Worm (Caenorhabditis elegans) whole organism, L1 larva: ENCODE results near the gene srg-69.

Source experiments
- C16A3.4 ChIP-seq: fragments of 150-350 bp; optimal IDR thresholded peaks from 2 replicates; lab custom pipeline; 2014; ENCODE audit warnings: missing biosample characterization, missing genetic modification characterization
- F16B12.6 ChIP-seq: fragments of 150-350 bp; optimal IDR thresholded peaks from 2 replicates; lab custom pipeline; 2014; ENCODE audit warnings: missing biosample characterization, missing genetic modification characterization
- alr-1 ChIP-seq: fragments of 200-800 bp; sonication (Bioruptor generic); optimal IDR thresholded peaks from 2 replicates; lab custom pipeline; 2018; ENCODE audit warnings: borderline replicate concordance, mild to moderate bottlenecking, missing genetic modification characterization, missing compliant biosample characterization
- aly-2 ChIP-seq: fragments of 150-350 bp; optimal IDR thresholded peaks from 2 replicates; lab custom pipeline; 2014; ENCODE audit warnings: missing biosample characterization, missing genetic modification characterization
- ama-1 ChIP-seq: fragments of 150-350 bp; optimal IDR thresholded peaks from 2 replicates; lab custom pipeline; 2014
- blmp-1 ChIP-seq: fragments of 150-350 bp; optimal IDR thresholded peaks from 2 replicates; lab custom pipeline; 2014; ENCODE audit warnings: missing biosample characterization, missing genetic modification characterization
- ceh-82 ChIP-seq, 3 experiments: fragments of 150-350 bp in 1 of 3; sonication (generic microtip) in 2 of 3; optimal IDR thresholded peaks; 2 replicates each; lab custom pipeline; 2014 to 2017; ENCODE audit warnings: missing biosample characterization in 3 of 3, missing genetic modification characterization in 3 of 3
- ceh-88 ChIP-seq: fragments of 200-800 bp; sonication (Bioruptor generic); IDR thresholded peaks from 2 replicates; pipeline ENCODE4 v1.3.6; 2022; ENCODE audit warnings: missing genetic modification characterization, missing compliant biosample characterization
- ceh-90 ChIP-seq: sonication (generic microtip); optimal IDR thresholded peaks from 2 replicates; lab custom pipeline; 2016; ENCODE audit warnings: missing genetic modification characterization, missing compliant biosample characterization
- dsc-1 ChIP-seq: sonication (generic microtip); optimal IDR thresholded peaks from 2 replicates; lab custom pipeline; 2016; ENCODE audit warnings: mild to moderate bottlenecking, missing genetic modification characterization, missing compliant biosample characterization
- efl-1 ChIP-seq, 4 experiments: fragments of 150-350 bp; optimal IDR thresholded peaks in 3 of 4; peaks in 1 of 4; 1 replicate in 1 of 4; 2 replicates in 3 of 4; lab custom pipeline; 2014; ENCODE audit warnings: missing biosample characterization in 2 of 4, missing genetic modification characterization in 2 of 4, missing genetic modification reagents in 2 of 4
- egl-27 ChIP-seq, 2 experiments: fragments of 150-350 bp in 1 of 2; sonication (generic microtip); optimal IDR thresholded peaks; 3 replicates each; lab custom pipeline; 2017 to 2018; ENCODE audit warnings: missing biosample characterization in 2 of 2, missing genetic modification characterization in 2 of 2, missing genetic modification reagents in 2 of 2
- elt-2 ChIP-seq: sonication (generic microtip); optimal IDR thresholded peaks from 2 replicates; lab custom pipeline; 2016; ENCODE audit warnings: missing genetic modification characterization, mild to moderate bottlenecking, inconsistent platforms, missing compliant biosample characterization, missing genetic modification reagents
- elt-3 ChIP-seq, 6 experiments: fragments of 150-350 bp in 1 of 6; sonication (generic microtip); optimal IDR thresholded peaks; 2 replicates each; lab custom pipeline; 2017 to 2018; ENCODE audit warnings: missing biosample characterization in 6 of 6, missing genetic modification characterization in 6 of 6, inconsistent platforms in 1 of 6
- fkh-10 ChIP-seq: sonication (generic microtip); optimal IDR thresholded peaks from 2 replicates; lab custom pipeline; 2017; ENCODE audit warnings: missing biosample characterization, missing genetic modification reagents, missing genetic modification characterization
- fkh-4 ChIP-seq: sonication (generic microtip); optimal IDR thresholded peaks from 2 replicates; lab custom pipeline; 2016; ENCODE audit warnings: missing compliant biosample characterization, missing genetic modification characterization, borderline replicate concordance
- fkh-8 ChIP-seq: sonication (generic microtip); optimal IDR thresholded peaks from 2 replicates; lab custom pipeline; 2016; ENCODE audit warnings: mild to moderate bottlenecking, missing genetic modification characterization, missing compliant biosample characterization
- grh-1 ChIP-seq: fragments of 200-800 bp; sonication (Bioruptor generic); IDR thresholded peaks from 2 replicates; pipeline ENCODE4 v1.3.6; 2022; ENCODE audit warnings: missing genetic modification reagents, missing genetic modification characterization, missing compliant biosample characterization
- irx-1 ChIP-seq: sonication (generic microtip); optimal IDR thresholded peaks from 2 replicates; lab custom pipeline; 2016; ENCODE audit warnings: missing genetic modification characterization, missing compliant biosample characterization
- lin-14 ChIP-seq: fragments of 200-800 bp; sonication (Bioruptor generic); optimal IDR thresholded peaks from 2 replicates; lab custom pipeline; 2018; ENCODE audit warnings: mild to moderate bottlenecking, missing genetic modification characterization, moderate library complexity, missing compliant biosample characterization
- lin-15B ChIP-seq: fragments of 150-350 bp; sonication (generic microtip); optimal IDR thresholded peaks from 3 replicates; lab custom pipeline; 2014; ENCODE audit warnings: missing biosample characterization, missing genetic modification characterization
- lin-35 ChIP-seq, 2 experiments: fragments of 150-350 bp; optimal IDR thresholded peaks; 2 replicates each; lab custom pipeline; 2014; ENCODE audit warnings: missing biosample characterization in 2 of 2, missing genetic modification characterization in 2 of 2, missing genetic modification reagents in 2 of 2
- lin-39 ChIP-seq: fragments of 150-350 bp; optimal IDR thresholded peaks from 2 replicates; lab custom pipeline; 2014; ENCODE audit warnings: missing biosample characterization, missing genetic modification reagents, missing genetic modification characterization
- lsy-2 ChIP-seq, 2 experiments: fragments of 150-350 bp; optimal IDR thresholded peaks; 2 replicates each; lab custom pipeline; 2014; ENCODE audit warnings: missing biosample characterization in 2 of 2, missing genetic modification characterization in 2 of 2
- nhr-11 ChIP-seq: fragments of 150-350 bp; optimal IDR thresholded peaks from 2 replicates; lab custom pipeline; 2014; ENCODE audit warnings: missing biosample characterization, missing genetic modification characterization
- nhr-19 ChIP-seq: fragments of 200-800 bp; sonication (Bioruptor generic); conservative IDR thresholded peaks from 2 replicates; pipeline ENCODE4 v1.3.6; 2022; ENCODE audit warnings: missing genetic modification characterization, missing compliant biosample characterization
- nhr-20 ChIP-seq: sonication (generic microtip); optimal IDR thresholded peaks from 2 replicates; lab custom pipeline; 2016; ENCODE audit warnings: mild to moderate bottlenecking, missing genetic modification characterization, missing compliant biosample characterization
- nhr-237 ChIP-seq: fragments of 150-350 bp; optimal IDR thresholded peaks from 2 replicates; lab custom pipeline; 2014; ENCODE audit warnings: missing biosample characterization, missing genetic modification characterization
- nhr-47 ChIP-seq: sonication (generic microtip); optimal IDR thresholded peaks from 2 replicates; lab custom pipeline; 2016; ENCODE audit warnings: mild to moderate bottlenecking, missing genetic modification characterization, moderate library complexity, missing compliant biosample characterization
- nhr-71 ChIP-seq: sonication (generic microtip); optimal IDR thresholded peaks from 2 replicates; lab custom pipeline; 2016; ENCODE audit warnings: mild to moderate bottlenecking, missing genetic modification characterization, moderate library complexity, missing compliant biosample characterization
- nhr-85 ChIP-seq: sonication (generic microtip); peaks from one replicate; lab custom pipeline; 2016; ENCODE audit warnings: missing genetic modification characterization, inconsistent platforms, missing compliant biosample characterization
- pag-3 ChIP-seq: sonication (generic microtip); optimal IDR thresholded peaks from 2 replicates; lab custom pipeline; 2017; ENCODE audit warnings: missing genetic modification characterization, mild to moderate bottlenecking, missing compliant biosample characterization, antibody characterized with exemption, borderline replicate concordance; ENCODE audit not compliant: insufficient read depth
- pax-3 ChIP-seq: fragments of 200-800 bp; sonication (Bioruptor generic); optimal IDR thresholded peaks from 2 replicates; lab custom pipeline; 2018; ENCODE audit warnings: mild to moderate bottlenecking, missing genetic modification characterization, moderate library complexity, missing compliant biosample characterization
- pqm-1 ChIP-seq: sonication (generic microtip); optimal IDR thresholded peaks from 3 replicates; lab custom pipeline; 2017; ENCODE audit warnings: missing biosample characterization, missing genetic modification characterization
- snpc-4 ChIP-seq: fragments of 150-350 bp; optimal IDR thresholded peaks from 2 replicates; lab custom pipeline; 2014; ENCODE audit warnings: missing biosample characterization, missing genetic modification characterization
- sptf-1 ChIP-seq: fragments of 150-350 bp; optimal IDR thresholded peaks from 2 replicates; lab custom pipeline; 2014; ENCODE audit warnings: missing biosample characterization, missing genetic modification characterization
- tbx-2 ChIP-seq: sonication (generic microtip); optimal IDR thresholded peaks from 2 replicates; lab custom pipeline; 2016; ENCODE audit warnings: missing genetic modification characterization, missing compliant biosample characterization
- unc-62 ChIP-seq: fragments of 150-350 bp; optimal IDR thresholded peaks from 2 replicates; lab custom pipeline; 2014; ENCODE audit warnings: missing biosample characterization, missing genetic modification reagents, missing genetic modification characterization
- unc-98 ChIP-seq: fragments of 200-800 bp; sonication (Bioruptor generic); IDR thresholded peaks from 2 replicates; pipeline ENCODE4 v1.3.6; 2022; ENCODE audit warnings: missing genetic modification characterization, missing compliant biosample characterization
- vab-15 ChIP-seq: sonication (generic microtip); optimal IDR thresholded peaks from 2 replicates; lab custom pipeline; 2017; ENCODE audit warnings: missing genotype, mild to moderate bottlenecking, missing genetic modification characterization, missing compliant biosample characterization
- zag-1 ChIP-seq: fragments of 150-350 bp; optimal IDR thresholded peaks from 2 replicates; lab custom pipeline; 2014; ENCODE audit warnings: missing biosample characterization, missing genetic modification characterization
- ztf-11 ChIP-seq, 2 experiments: sonication (generic microtip); optimal IDR thresholded peaks; 2 replicates each; lab custom pipeline; 2016 to 2017; ENCODE audit warnings: missing genetic modification characterization in 2 of 2, missing biosample characterization in 1 of 2, missing compliant biosample characterization in 1 of 2

The srg-69 gene

ce11 chrII:5322732-5323326, 32.7 kb upstream of the srg-69 start, which contains the start of gene vhp-1:
TSS of gene vhp-1 (plus strand) at chrII:5323276.
- no peak for TF ChIP-seq nhr-47
- no peak for TF ChIP-seq unc-62
- no peak for TF ChIP-seq efl-1 (optimal IDR thresholded peaks at IDR 0.05; lab: Kevin White, UChicago)
- TF ChIP-seq efl-1 (GFP tag; optimal IDR thresholded peaks at IDR 0.05 in 1 of 2; lab: Kevin White, UChicago), result peak in 1 of 2 experiments; percentile 47
- peak; percentile 82 for TF ChIP-seq nhr-85 (tag; lab: Kevin White, UChicago)
- TF ChIP-seq lin-14, result peak; percentile 30
- TF ChIP-seq aly-2 (tag; lab: Kevin White, UChicago), result no peak
- no peak for TF ChIP-seq ceh-88 (GFP tag; lab: Robert Waterston, UW)
- no peak for TF ChIP-seq lin-15B (tag; lab: Kevin White, UChicago)
- no peak for TF ChIP-seq sptf-1
- TF ChIP-seq elt-3 (tag; optimal IDR thresholded peaks at IDR 0.05; lab: Kevin White, UChicago), result peak in 3 of 6 experiments; percentile 1 to 69 (median 39)
- TF ChIP-seq grh-1 (GFP tag; lab: Robert Waterston, UW), result no peak
- no peak for TF ChIP-seq pag-3 (tag; lab: Kevin White, UChicago)
- TF ChIP-seq dsc-1 (tag; lab: Kevin White, UChicago), result no peak
- peak; percentile 61 for TF ChIP-seq blmp-1 (tag; lab: Kevin White, UChicago)
- TF ChIP-seq nhr-71, result no peak
- no peak for TF ChIP-seq lsy-2 (tag; optimal IDR thresholded peaks at IDR 0.05; lab: Kevin White, UChicago)
- no peak for TF ChIP-seq ceh-90

- peak; percentile 38 for TF ChIP-seq nhr-20 (tag; lab: Kevin White, UChicago)
- TF ChIP-seq pax-3 (tag; lab: Kevin White, UChicago), result peak; percentile 23
- peak in 1 of 2 experiments; percentile 21 for TF ChIP-seq lsy-2 (tag; optimal IDR thresholded peaks at IDR 0.05; lab: Kevin White, UChicago)
- peak; percentile 96 for TF ChIP-seq pqm-1
- no peak for TF ChIP-seq egl-27 (tag; optimal IDR thresholded peaks at IDR 0.05; lab: Kevin White, UChicago)
- peak; percentile 46 for TF ChIP-seq nhr-71
- no peak for TF ChIP-seq tbx-2 (tag; lab: Kevin White, UChicago)
- no peak for TF ChIP-seq vab-15 (tag; lab: Kevin White, UChicago)
- TF ChIP-seq lin-35 (GFP tag; optimal IDR thresholded peaks at IDR 0.05; lab: Kevin White, UChicago), result peak in 1 of 2 experiments; percentile 55
- peak; percentile 28 for TF ChIP-seq C16A3.4 (tag; lab: Kevin White, UChicago)
- no peak for TF ChIP-seq nhr-11
- TF ChIP-seq nhr-19, result no peak
- peak; percentile 99 for TF ChIP-seq elt-2 (tag; lab: Kevin White, UChicago)
These were observed 31.7 kb upstream of the srg-69 start for ce11 chrII:5323773-5324172.

ce11 chrII:5324653-5325052, 30.8 kb upstream of the srg-69 start:
- TF ChIP-seq elt-3 (tag; optimal IDR thresholded peaks at IDR 0.05; lab: Kevin White, UChicago) (peak in 2 of 6 experiments; percentile 17 to 60), blmp-1 (tag; lab: Kevin White, UChicago) (peak; percentile 3), nhr-85 (tag; lab: Kevin White, UChicago) (peak; percentile 88), grh-1 (GFP tag; lab: Robert Waterston, UW) (0 out of 2 replicates have a peak, but pooled peaks have one; percentile 48), lin-14 (peak; percentile 7), fkh-4 (tag; lab: Kevin White, UChicago) (no peak), efl-1 (optimal IDR thresholded peaks at IDR 0.05; lab: Kevin White, UChicago) (no peak), efl-1 (GFP tag; optimal IDR thresholded peaks at IDR 0.05 in 1 of 2; lab: Kevin White, UChicago) (peak in 1 of 2 experiments; percentile 49), ceh-90 (no peak)

- TF ChIP-seq fkh-10 (GFP tag; lab: Kevin White, UChicago), result peak; percentile 74
- TF ChIP-seq C16A3.4 (tag; lab: Kevin White, UChicago), result peak; percentile 19
- TF ChIP-seq fkh-8 (tag; lab: Kevin White, UChicago), result peak; percentile 92
- TF ChIP-seq ztf-11 (tag; optimal IDR thresholded peaks at IDR 0.05; lab: Kevin White, UChicago), result no peak
- TF ChIP-seq nhr-71, result peak; percentile 85
- peak; percentile 48 for TF ChIP-seq irx-1
- no peak for TF ChIP-seq unc-98 (GFP tag; lab: Robert Waterston, UW)
- no peak for TF ChIP-seq lin-39 (tag; lab: Kevin White, UChicago)
- TF ChIP-seq efl-1 (optimal IDR thresholded peaks at IDR 0.05; lab: Kevin White, UChicago), result peak; percentile 69 to 81
- peak; percentile 27 to 93 for TF ChIP-seq efl-1 (GFP tag; optimal IDR thresholded peaks at IDR 0.05 in 1 of 2; lab: Kevin White, UChicago)
- no peak for TF ChIP-seq snpc-4
- TF ChIP-seq lin-35 (GFP tag; optimal IDR thresholded peaks at IDR 0.05; lab: Kevin White, UChicago), result peak in 1 of 2 experiments; percentile 53
- peak; percentile 14; the same call in 1 of the 2 replicates for TF ChIP-seq nhr-19
- TF ChIP-seq tbx-2 (tag; lab: Kevin White, UChicago), result peak; percentile 52
- no peak for TF ChIP-seq F16B12.6 (tag; lab: Kevin White, UChicago)
- TF ChIP-seq ama-1 (lab: Kevin White, UChicago), result no peak
- TF ChIP-seq alr-1, result no peak
- peak; percentile 95 for TF ChIP-seq lin-14
- TF ChIP-seq zag-1 (tag; lab: Kevin White, UChicago), result no peak
- TF ChIP-seq ceh-90, result no peak
- no peak for TF ChIP-seq aly-2 (tag; lab: Kevin White, UChicago)
- TF ChIP-seq ceh-82 (tag; optimal IDR thresholded peaks at IDR 0.05; lab: Kevin White, UChicago), result peak in 2 of 3 experiments; percentile 34 to 57
- peak; percentile 18 for TF ChIP-seq nhr-237
These were observed 29.4 kb upstream of the srg-69 start for ce11 chrII:5326024-5326627.
